Fruit fly (Drosophila melanogaster) whole organism, embryonic: ENCODE results near the gene DNAlig4.

Experiments
- Aef1 ChIP-seq: fragments of 200-800 bp; sonication (Bioruptor generic); IDR thresholded peaks from 3 replicates; pipeline ENCODE4 v1.3.6; 2022; ENCODE audit warnings: missing biosample characterization, missing genetic modification characterization
- Atf3 ChIP-seq: fragments of 200-800 bp; sonication (Bioruptor generic); optimal IDR thresholded peaks from 3 replicates; lab custom pipeline; 2016; ENCODE audit warnings: missing biosample characterization, missing genetic modification characterization
- BEAF-32 ChIP-seq: fragments of 200-800 bp; sonication (Bioruptor generic); optimal IDR thresholded peaks from 3 replicates; lab custom pipeline; 2017; ENCODE audit warnings: missing biosample characterization, missing genetic modification characterization, mild to moderate bottlenecking, moderate library complexity, missing genetic modification reagents
- CG10654 ChIP-seq: fragments of 200-800 bp; sonication (Bioruptor generic); optimal IDR thresholded peaks from 2 replicates; lab custom pipeline; 2016; ENCODE audit warnings: missing biosample characterization, missing genetic modification characterization
- CG11504 ChIP-seq: fragments of 200-800 bp; sonication (Bioruptor generic); optimal IDR thresholded peaks from 3 replicates; lab custom pipeline; 2019; ENCODE audit warnings: missing biosample characterization, mild to moderate bottlenecking, missing genetic modification characterization, moderate library complexity
- CG12942 ChIP-seq: fragments of 200-800 bp; sonication (Bioruptor generic); optimal IDR thresholded peaks from 3 replicates; lab custom pipeline; 2016; ENCODE audit warnings: missing biosample characterization, missing genetic modification characterization
- CG15514 ChIP-seq: fragments of 200-800 bp; sonication (Bioruptor generic); optimal IDR thresholded peaks from 3 replicates; lab custom pipeline; 2017; ENCODE audit warnings: missing biosample characterization, missing genetic modification characterization, mild to moderate bottlenecking, moderate library complexity, missing genetic modification reagents
- CG17328 ChIP-seq: fragments of 200-800 bp; sonication (Bioruptor generic); IDR thresholded peaks from 2 replicates; pipeline ENCODE4 v1.3.6; 2022; ENCODE audit warnings: missing biosample characterization, missing genetic modification characterization
- CG30020 ChIP-seq: fragments of 200-800 bp; optimal IDR thresholded peaks from 2 replicates; lab custom pipeline; 2019; ENCODE audit warnings: missing biosample characterization, mild to moderate bottlenecking, missing genetic modification characterization, moderate library complexity
- CG31388 ChIP-seq: fragments of 200-800 bp; sonication (Bioruptor generic); optimal IDR thresholded peaks from 2 replicates; lab custom pipeline; 2016; ENCODE audit warnings: missing biosample characterization, missing genetic modification characterization
- CG34376 ChIP-seq: fragments of 200-800 bp; sonication (Bioruptor generic); optimal IDR thresholded peaks from 2 replicates; lab custom pipeline; 2018; ENCODE audit warnings: missing biosample characterization, mild to moderate bottlenecking, missing genetic modification characterization
- CG4854 ChIP-seq: fragments of 200-800 bp; sonication (Bioruptor generic); optimal IDR thresholded peaks from 2 replicates; lab custom pipeline; 2016; ENCODE audit warnings: missing biosample characterization, missing genetic modification characterization, inconsistent platforms
- CG6272 ChIP-seq: fragments of 200-800 bp; sonication (Bioruptor generic); IDR thresholded peaks from 2 replicates; pipeline ENCODE4 v1.3.6; 2022; ENCODE audit warnings: missing biosample characterization, missing genetic modification characterization
- CG6813 ChIP-seq: fragments of 200-800 bp; sonication (Bioruptor generic); optimal IDR thresholded peaks from 2 replicates; lab custom pipeline; 2017; ENCODE audit warnings: missing biosample characterization, missing genetic modification characterization, mild to moderate bottlenecking, moderate library complexity, missing genetic modification reagents
- CG7556 ChIP-seq: fragments of 200-800 bp; sonication (Bioruptor generic); optimal IDR thresholded peaks from 2 replicates; lab custom pipeline; 2017; ENCODE audit warnings: missing biosample characterization, mild to moderate bottlenecking, missing genetic modification characterization
- CG9817 ChIP-seq: fragments of 200-800 bp; sonication (Bioruptor generic); optimal IDR thresholded peaks from 2 replicates; lab custom pipeline; 2018; ENCODE audit warnings: missing biosample characterization, mild to moderate bottlenecking, missing genetic modification characterization, moderate library complexity
- Dp ChIP-seq: fragments of 200-800 bp; sonication (Bioruptor generic); optimal IDR thresholded peaks from 2 replicates; lab custom pipeline; 2018; ENCODE audit warnings: missing biosample characterization, mild to moderate bottlenecking, missing genetic modification characterization, moderate library complexity
- Fer2 ChIP-seq: fragments of 200-800 bp; sonication (Bioruptor generic); optimal IDR thresholded peaks from 2 replicates; lab custom pipeline; 2018; ENCODE audit warnings: missing biosample characterization, mild to moderate bottlenecking, missing genetic modification characterization, moderate library complexity
- GATAe ChIP-seq: fragments of 200-800 bp; sonication (Bioruptor generic); conservative IDR thresholded peaks from 2 replicates; pipeline ENCODE4 v1.3.6; 2022; ENCODE audit warnings: missing biosample characterization, missing genetic modification characterization
- Hand ChIP-seq: fragments of 200-800 bp; sonication (Bioruptor generic); optimal IDR thresholded peaks from 2 replicates; lab custom pipeline; 2017; ENCODE audit warnings: mild to moderate bottlenecking, missing biosample characterization, missing genetic modification reagents, missing genetic modification characterization
- HmgZ ChIP-seq: fragments of 200-800 bp; sonication (Bioruptor generic); optimal IDR thresholded peaks from 2 replicates; lab custom pipeline; 2018; ENCODE audit warnings: missing biosample characterization, mild to moderate bottlenecking, missing genetic modification characterization
- Nf-YB ChIP-seq: fragments of 200-800 bp; sonication (Bioruptor generic); optimal IDR thresholded peaks from 3 replicates; lab custom pipeline; 2019; ENCODE audit warnings: missing biosample characterization, mild to moderate bottlenecking, missing genetic modification characterization, moderate library complexity
- NfI ChIP-seq: fragments of 200-800 bp; sonication (Bioruptor generic); optimal IDR thresholded peaks from 3 replicates; lab custom pipeline; 2018; ENCODE audit warnings: missing biosample characterization, mild to moderate bottlenecking, missing genetic modification characterization, moderate library complexity
- Side ChIP-seq: fragments of 200-800 bp; sonication (Bioruptor generic); optimal IDR thresholded peaks from 2 replicates; lab custom pipeline; 2016; ENCODE audit warnings: missing biosample characterization, missing genetic modification characterization
- ap ChIP-seq: fragments of 200-800 bp; sonication (Bioruptor generic); IDR thresholded peaks from 2 replicates; pipeline ENCODE4 v1.3.6; 2022; ENCODE audit warnings: missing biosample characterization, missing genetic modification characterization
- crol ChIP-seq: fragments of 200-800 bp; sonication (Bioruptor generic); IDR thresholded peaks from 2 replicates; pipeline ENCODE4 v1.3.6; 2022; ENCODE audit warnings: missing biosample characterization, missing genetic modification characterization
- dmrt11E ChIP-seq: fragments of 200-800 bp; sonication (Bioruptor generic); optimal IDR thresholded peaks from 3 replicates; lab custom pipeline; 2018; ENCODE audit warnings: missing biosample characterization, mild to moderate bottlenecking, missing genetic modification characterization, moderate library complexity
- ems ChIP-seq: fragments of 200-800 bp; sonication (Bioruptor generic); optimal IDR thresholded peaks from 3 replicates; lab custom pipeline; 2016; ENCODE audit warnings: missing biosample characterization, missing genetic modification characterization
- exex ChIP-seq: fragments of 200-800 bp; sonication (Bioruptor generic); optimal IDR thresholded peaks from 4 replicates; lab custom pipeline; 2018; ENCODE audit warnings: missing biosample characterization, mild to moderate bottlenecking, missing genetic modification characterization, moderate library complexity
- fd3F ChIP-seq: fragments of 200-800 bp; sonication (Bioruptor generic); optimal IDR thresholded peaks from 2 replicates; lab custom pipeline; 2018; ENCODE audit warnings: missing biosample characterization, mild to moderate bottlenecking, missing genetic modification characterization, moderate library complexity
- fu2 ChIP-seq: fragments of 200-800 bp; sonication (Bioruptor generic); optimal IDR thresholded peaks from 2 replicates; lab custom pipeline; 2016; ENCODE audit warnings: missing biosample characterization, missing genetic modification characterization
- gcm2 ChIP-seq: fragments of 200-800 bp; sonication (Bioruptor generic); optimal IDR thresholded peaks from 2 replicates; lab custom pipeline; 2016; ENCODE audit warnings: missing biosample characterization, missing genetic modification characterization
- hkb ChIP-seq, 2 experiments: fragments of 200-800 bp in 1 of 2; fragments of >200 bp in 1 of 2; sonication (Bioruptor generic) in 1 of 2; IDR thresholded peaks in 1 of 2; optimal IDR thresholded peaks in 1 of 2; 2 replicates each; pipeline versions ENCODE4 v1.3.6 to Lab custom; 2017 to 2022; ENCODE audit warnings: missing biosample characterization in 1 of 2, missing genetic modification characterization in 1 of 2
- knrl ChIP-seq: fragments of 200-800 bp; sonication (Bioruptor generic); IDR thresholded peaks from 3 replicates; pipeline ENCODE4 v1.3.6; 2022; ENCODE audit warnings: missing biosample characterization, missing genetic modification characterization; ENCODE audit not compliant: partially characterized antibody
- lmd ChIP-seq: fragments of 200-800 bp; sonication (Bioruptor generic); IDR thresholded peaks from 2 replicates; pipeline ENCODE4 v1.3.6; 2022; ENCODE audit warnings: missing biosample characterization, missing genetic modification characterization
- lola ChIP-seq, 3 experiments: fragments of >200 bp in 2 of 3; fragments of 200-800 bp in 1 of 3; sonication (Bioruptor generic) in 1 of 3; optimal IDR thresholded peaks; 2 replicates each; lab custom pipeline; 2017 to 2019; ENCODE audit warnings: missing biosample characterization in 3 of 3, missing genetic modification characterization in 3 of 3, mild to moderate bottlenecking in 1 of 3, moderate library complexity in 1 of 3
- nerfin-1 ChIP-seq: fragments of 200-800 bp; sonication (Bioruptor generic); optimal IDR thresholded peaks from 3 replicates; lab custom pipeline; 2019; ENCODE audit warnings: missing biosample characterization, mild to moderate bottlenecking, missing genetic modification characterization, moderate library complexity
- oc ChIP-seq: fragments of 200-800 bp; sonication (Bioruptor generic); optimal IDR thresholded peaks from 2 replicates; lab custom pipeline; 2018; ENCODE audit warnings: missing biosample characterization, mild to moderate bottlenecking, missing genetic modification characterization, moderate library complexity
- otp ChIP-seq: fragments of 200-800 bp; sonication (Bioruptor generic); IDR thresholded peaks from 3 replicates; pipeline ENCODE4, ENCODE4 v1.3.6; 2022; ENCODE audit warnings: missing biosample characterization, missing genetic modification characterization
- pfk ChIP-seq: fragments of 200-800 bp; sonication (Bioruptor generic); optimal IDR thresholded peaks from 2 replicates; lab custom pipeline; 2018; ENCODE audit warnings: missing biosample characterization, mild to moderate bottlenecking, missing genetic modification characterization, moderate library complexity
- salm ChIP-seq: fragments of 200-800 bp; sonication (Bioruptor generic); optimal IDR thresholded peaks from 2 replicates; lab custom pipeline; 2018; ENCODE audit warnings: missing biosample characterization, mild to moderate bottlenecking, missing genetic modification characterization
- sc ChIP-seq, 3 experiments: fragments of >200 bp in 2 of 3; fragments of 200-800 bp in 1 of 3; sonication (Bioruptor generic) in 1 of 3; optimal IDR thresholded peaks; 2 replicates in 2 of 3; 3 replicates in 1 of 3; lab custom pipeline; 2017; ENCODE audit warnings: mild to moderate bottlenecking in 1 of 3, missing biosample characterization in 1 of 3, missing genetic modification characterization in 1 of 3, missing genetic modification reagents in 1 of 3
- scrt ChIP-seq: fragments of 200-800 bp; sonication (Bioruptor generic); optimal IDR thresholded peaks from 2 replicates; lab custom pipeline; 2018; ENCODE audit warnings: missing biosample characterization, mild to moderate bottlenecking, missing genetic modification characterization, moderate library complexity
- slbo ChIP-seq: fragments of 200-800 bp; sonication (Bioruptor generic); IDR thresholded peaks from 2 replicates; pipeline ENCODE4 v1.3.6; 2022; ENCODE audit warnings: missing biosample characterization, missing genetic modification characterization
- trem ChIP-seq: fragments of 200-800 bp; optimal IDR thresholded peaks from 3 replicates; lab custom pipeline; 2019; ENCODE audit warnings: missing biosample characterization, mild to moderate bottlenecking, missing genetic modification characterization, moderate library complexity
- unpg ChIP-seq: fragments of 200-800 bp; sonication (Bioruptor generic); optimal IDR thresholded peaks from 3 replicates; lab custom pipeline; 2018; ENCODE audit warnings: missing biosample characterization, mild to moderate bottlenecking, missing genetic modification characterization, moderate library complexity
- usp ChIP-seq: fragments of >200 bp; optimal IDR thresholded peaks from 2 replicates; lab custom pipeline; 2017; ENCODE audit warnings: missing biosample characterization, missing genetic modification characterization
- vnd ChIP-seq: fragments of 200-800 bp; sonication (Bioruptor generic); IDR thresholded peaks from 3 replicates; pipeline ENCODE4 v1.3.6; 2022; ENCODE audit warnings: missing biosample characterization, missing genetic modification characterization; ENCODE audit not compliant: partially characterized antibody

Gene DNAlig4

dm6 chrX:13679565-13679964 is 12.0 kb upstream of the DNAlig4 start (continued):
- TF ChIP-seq CG11504 (tag; lab: Kevin White, UChicago), result peak; percentile 58
- peak; percentile 53 for TF ChIP-seq unpg (GFP tag; lab: Kevin White, UChicago)
- no peak for TF ChIP-seq Atf3 (GFP tag; lab: Kevin White, UChicago)
- TF ChIP-seq ap (GFP tag; lab: Robert Waterston, UW), result no peak
- TF ChIP-seq vnd, result no peak
- TF ChIP-seq trem (tag; lab: Kevin White, UChicago), result peak; percentile 12
- TF ChIP-seq CG17328 (GFP tag; lab: Robert Waterston, UW), result 0 out of 2 replicates have a peak, but pooled peaks have one; percentile 7
- TF ChIP-seq CG31388 (GFP tag; lab: Kevin White, UChicago), result no peak
- no peak for TF ChIP-seq CG30020
- no peak for TF ChIP-seq salm (tag; lab: Kevin White, UChicago)
- peak; percentile 35 for TF ChIP-seq CG7556
- no peak for TF ChIP-seq usp (GFP tag; lab: Kevin White, UChicago)
- no peak for TF ChIP-seq knrl (GFP tag; lab: Robert Waterston, UW)
- no peak for TF ChIP-seq hkb (optimal IDR thresholded peaks at IDR 0.05; lab: Kevin White, UChicago)
- 0 out of 2 replicates have a peak, but pooled peaks have one; percentile 9 for TF ChIP-seq hkb (GFP tag; IDR thresholded peaks at IDR 0.05; lab: Robert Waterston, UW)
- TF ChIP-seq lmd, result 0 out of 2 replicates have a peak, but pooled peaks have one; percentile 18
- peak; percentile 24 for TF ChIP-seq CG9817 (tag; lab: Kevin White, UChicago)
- no peak for TF ChIP-seq fu2 (GFP tag; lab: Kevin White, UChicago)
- peak in 1 of 3 experiments; percentile 44 for TF ChIP-seq lola (GFP tag; optimal IDR thresholded peaks at IDR 0.05; lab: Kevin White, UChicago)
- TF ChIP-seq BEAF-32 (GFP tag; lab: Kevin White, UChicago), result no peak
- peak; percentile 6 for TF ChIP-seq nerfin-1 (tag; lab: Kevin White, UChicago)
- no peak for TF ChIP-seq CG6272 (GFP tag; lab: Robert Waterston, UW)
- TF ChIP-seq dmrt11E (tag; lab: Kevin White, UChicago), result peak; percentile 46

DNA sequence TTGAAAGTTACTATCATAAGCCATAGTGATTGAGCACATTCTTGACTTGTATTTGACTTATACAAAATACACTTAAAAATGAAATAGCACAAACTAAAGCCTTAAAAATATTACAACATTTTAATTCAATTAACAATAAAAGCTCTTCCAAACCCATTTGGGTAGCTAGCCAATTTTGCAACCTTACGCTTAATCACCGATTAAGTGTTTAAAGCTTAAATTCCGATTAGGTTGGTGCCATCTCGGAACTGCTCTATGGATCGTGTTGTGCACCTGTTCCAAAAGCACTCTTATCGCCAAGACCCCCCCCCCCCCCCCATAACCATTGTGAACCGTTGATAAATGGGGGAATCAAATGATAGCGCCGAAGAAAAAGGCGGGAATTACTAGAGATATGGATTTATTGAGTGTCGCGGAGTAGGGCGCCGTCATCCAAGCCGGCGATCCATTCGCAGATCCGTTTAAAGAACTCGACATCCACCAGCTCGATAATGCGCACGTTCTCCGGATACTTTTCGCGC is 10.4 kb upstream of the DNAlig4 start:
- TF ChIP-seq pfk (no peak), CG10654 (GFP tag; lab: Kevin White, UChicago) (no peak), NfI (no peak), CG34376 (peak; percentile 3), sc (optimal IDR thresholded peaks at IDR 0.05; lab: Kevin White, UChicago) (no peak), sc (GFP tag; optimal IDR thresholded peaks at IDR 0.05; lab: Kevin White, UChicago) (no peak), fd3F (no peak), CG4854 (GFP tag; lab: Kevin White, UChicago) (no peak), CG12942 (GFP tag; lab: Kevin White, UChicago) (no peak), slbo (GFP tag; lab: Robert Waterston, UW) (no peak), CG6813 (GFP tag; lab: Kevin White, UChicago) (no peak), Nf-YB (GFP tag; lab: Kevin White, UChicago) (no peak), oc (no peak), HmgZ (tag; lab: Kevin White, UChicago) (peak; percentile 20), CG17328 (GFP tag; lab: Robert Waterston, UW) (no peak), otp (GFP tag; lab: Robert Waterston, UW) (no peak), Aef1 (no peak), scrt (no peak), CG15514 (GFP tag; lab: Kevin White, UChicago) (peak; percentile 2), Side (no peak), GATAe (GFP tag; lab: Robert Waterston, UW) (peak; percentile 25; the same call in 1 of the 2 replicates), gcm2 (no peak), Hand (GFP tag; lab: Kevin White, UChicago) (no peak), Dp (GFP tag; lab: Kevin White, UChicago) (peak; percentile 9), exex (tag; lab: Kevin White, UChicago) (peak; percentile 91), Fer2 (no peak), crol (GFP tag; lab: Robert Waterston, UW) (peak; percentile 67), ems (no peak)
